Fruit fly (Drosophila melanogaster) whole organism, embryonic: ENCODE measurements around the gene CG10866.
A peak's percentile ranks its signal among the peaks of the same experiment; 100 is the strongest.

Source experiments
- Atf3 ChIP-seq: fragments of 200-800 bp; sonication (Bioruptor generic); optimal IDR thresholded peaks from 3 replicates; lab custom pipeline; 2016; ENCODE audit warnings: missing biosample characterization, missing genetic modification characterization
- Blimp-1 ChIP-seq: fragments of 200-800 bp; sonication (Bioruptor generic); optimal IDR thresholded peaks from 3 replicates; lab custom pipeline; 2018; ENCODE audit warnings: missing biosample characterization, missing genetic modification characterization, mild to moderate bottlenecking, moderate library complexity, missing genetic modification reagents
- CG10209 ChIP-seq: fragments of 200-800 bp; sonication (Bioruptor generic); optimal IDR thresholded peaks from 3 replicates; lab custom pipeline; 2017; ENCODE audit warnings: missing biosample characterization, mild to moderate bottlenecking, missing genetic modification characterization, missing genetic modification reagents
- CG10543 ChIP-seq: fragments of 200-800 bp; sonication (Bioruptor generic); optimal IDR thresholded peaks from 3 replicates; lab custom pipeline; 2017; ENCODE audit warnings: missing biosample characterization, mild to moderate bottlenecking, missing genetic modification characterization, moderate library complexity
- CG11398 ChIP-seq: fragments of 200-800 bp; sonication (Bioruptor generic); optimal IDR thresholded peaks from 2 replicates; lab custom pipeline; 2016; ENCODE audit warnings: missing biosample characterization, missing genetic modification characterization
- CG11696 ChIP-seq: fragments of 200-800 bp; sonication (Bioruptor generic); IDR thresholded peaks from 2 replicates; pipeline ENCODE4 v1.3.6; 2022; ENCODE audit warnings: missing biosample characterization, missing genetic modification characterization
- CG1233 ChIP-seq: fragments of 200-800 bp; sonication (Bioruptor generic); optimal IDR thresholded peaks from 4 replicates; lab custom pipeline; 2018; ENCODE audit warnings: missing biosample characterization, mild to moderate bottlenecking, missing genetic modification characterization
- CG14710 ChIP-seq: fragments of 200-800 bp; sonication (Bioruptor generic); optimal IDR thresholded peaks from 3 replicates; lab custom pipeline; 2019; ENCODE audit warnings: missing biosample characterization, mild to moderate bottlenecking, missing genetic modification characterization, moderate library complexity
- CG1602 ChIP-seq: fragments of 200-800 bp; sonication (Bioruptor generic); optimal IDR thresholded peaks from 3 replicates; lab custom pipeline; 2016; ENCODE audit warnings: missing biosample characterization, missing genetic modification characterization
- CG2129 ChIP-seq: fragments of 200-800 bp; sonication (Bioruptor generic); IDR thresholded peaks from 2 replicates; pipeline ENCODE4 v1.3.6; 2022; ENCODE audit warnings: missing biosample characterization, missing genetic modification characterization; ENCODE audit not compliant: partially characterized antibody
- CG31365 ChIP-seq: fragments of 200-800 bp; sonication (Bioruptor generic); optimal IDR thresholded peaks from 2 replicates; lab custom pipeline; 2018; ENCODE audit warnings: missing biosample characterization, mild to moderate bottlenecking, missing genetic modification characterization
- CG6813 ChIP-seq: fragments of 200-800 bp; sonication (Bioruptor generic); optimal IDR thresholded peaks from 2 replicates; lab custom pipeline; 2017; ENCODE audit warnings: missing biosample characterization, missing genetic modification characterization, mild to moderate bottlenecking, moderate library complexity, missing genetic modification reagents
- CG7928 ChIP-seq: fragments of 200-800 bp; sonication (Bioruptor generic); optimal IDR thresholded peaks from 2 replicates; lab custom pipeline; 2017; ENCODE audit warnings: missing biosample characterization, mild to moderate bottlenecking, missing genetic modification characterization
- CG7963 ChIP-seq: fragments of 200-800 bp; sonication (Bioruptor generic); IDR thresholded peaks from 3 replicates; pipeline ENCODE4 v1.3.6; 2022; ENCODE audit warnings: missing biosample characterization, missing genetic modification characterization; ENCODE audit not compliant: partially characterized antibody
- CG8359 ChIP-seq: fragments of 200-800 bp; sonication (Bioruptor generic); optimal IDR thresholded peaks from 2 replicates; lab custom pipeline; 2017; ENCODE audit warnings: missing biosample characterization, mild to moderate bottlenecking, missing genetic modification characterization, borderline replicate concordance
- CG8924 ChIP-seq: fragments of 200-800 bp; optimal IDR thresholded peaks from 3 replicates; lab custom pipeline; 2019; ENCODE audit warnings: missing biosample characterization, mild to moderate bottlenecking, missing genetic modification characterization, moderate library complexity
- CTCF ChIP-seq: fragments of 200-800 bp; sonication (Bioruptor generic); optimal IDR thresholded peaks from 2 replicates; lab custom pipeline; 2017; ENCODE audit warnings: missing biosample characterization, mild to moderate bottlenecking, missing genetic modification characterization, moderate library complexity
- Dref ChIP-seq: fragments of 200-800 bp; sonication (Bioruptor generic); IDR thresholded peaks from 2 replicates; pipeline ENCODE4 v1.3.6; 2022; ENCODE audit warnings: missing biosample characterization, missing genetic modification characterization
- E2f2 ChIP-seq: fragments of 200-800 bp; sonication (Bioruptor generic); IDR thresholded peaks from 2 replicates; pipeline ENCODE4 v1.3.6; 2022; ENCODE audit warnings: missing biosample characterization, missing genetic modification characterization
- Fer3 ChIP-seq: fragments of 200-800 bp; sonication (Bioruptor generic); optimal IDR thresholded peaks from 2 replicates; lab custom pipeline; 2018; ENCODE audit warnings: missing biosample characterization, mild to moderate bottlenecking, missing genetic modification characterization, moderate library complexity
- H2.0 ChIP-seq: fragments of 200-800 bp; sonication (Bioruptor generic); IDR thresholded peaks from 2 replicates; pipeline ENCODE4 v1.3.6; 2022; ENCODE audit warnings: missing biosample characterization, missing genetic modification characterization
- HHEX ChIP-seq: fragments of 200-800 bp; sonication (Bioruptor generic); optimal IDR thresholded peaks from 3 replicates; lab custom pipeline; 2017; ENCODE audit warnings: missing biosample characterization, mild to moderate bottlenecking, missing genetic modification characterization, missing genetic modification reagents
- HmgD ChIP-seq: fragments of 200-800 bp; sonication (Bioruptor generic); optimal IDR thresholded peaks from 3 replicates; lab custom pipeline; 2016; ENCODE audit warnings: missing biosample characterization, missing genetic modification characterization
- Hr3 ChIP-seq: fragments of 200-800 bp; sonication (Bioruptor generic); optimal IDR thresholded peaks from 3 replicates; lab custom pipeline; 2016; ENCODE audit warnings: missing biosample characterization, missing genetic modification characterization
- Kr ChIP-seq: fragments of 200-800 bp; sonication (Bioruptor generic); optimal IDR thresholded peaks from 2 replicates; lab custom pipeline; 2017; ENCODE audit warnings: missing biosample characterization, mild to moderate bottlenecking, missing genetic modification characterization
- MBD-R2 ChIP-seq: fragments of 200-800 bp; sonication (Bioruptor generic); IDR thresholded peaks from 2 replicates; pipeline ENCODE4 v1.3.6; 2022; ENCODE audit warnings: missing biosample characterization, missing genetic modification characterization
- MTF-1 ChIP-seq: fragments of 200-800 bp; sonication (Bioruptor generic); optimal IDR thresholded peaks from 2 replicates; lab custom pipeline; 2018; ENCODE audit warnings: missing biosample characterization, mild to moderate bottlenecking, missing genetic modification characterization, borderline replicate concordance
- Med ChIP-seq: fragments of 200-800 bp; sonication (Bioruptor generic); peaks from one replicate; lab custom pipeline; 2016; ENCODE audit warnings: missing biosample characterization, missing genetic modification characterization, mild to moderate bottlenecking, inconsistent platforms, moderate library complexity
- Myb ChIP-seq: fragments of 200-800 bp; sonication (Bioruptor generic); optimal IDR thresholded peaks from 2 replicates; lab custom pipeline; 2016; ENCODE audit warnings: missing biosample characterization, missing genetic modification characterization
- Nf-YB ChIP-seq: fragments of 200-800 bp; sonication (Bioruptor generic); optimal IDR thresholded peaks from 3 replicates; lab custom pipeline; 2019; ENCODE audit warnings: missing biosample characterization, mild to moderate bottlenecking, missing genetic modification characterization, moderate library complexity
- ab ChIP-seq: fragments of 200-800 bp; sonication (Bioruptor generic); optimal IDR thresholded peaks from 2 replicates; lab custom pipeline; 2016; ENCODE audit warnings: missing biosample characterization, missing genetic modification characterization
- br ChIP-seq: fragments of >200 bp; optimal IDR thresholded peaks from 2 replicates; lab custom pipeline; 2017
- bsh ChIP-seq, 2 experiments: fragments of 200-800 bp; sonication (Bioruptor generic); optimal IDR thresholded peaks; 2 replicates each; lab custom pipeline; 2017 to 2018; ENCODE audit warnings: mild to moderate bottlenecking in 2 of 2, missing biosample characterization in 2 of 2, missing genetic modification characterization in 2 of 2, moderate library complexity in 1 of 2
- cato ChIP-seq: fragments of 200-800 bp; sonication (Bioruptor generic); optimal IDR thresholded peaks from 2 replicates; lab custom pipeline; 2016; ENCODE audit warnings: missing biosample characterization, missing genetic modification characterization, borderline replicate concordance
- cg ChIP-seq: fragments of 200-800 bp; sonication (Bioruptor generic); optimal IDR thresholded peaks from 3 replicates; lab custom pipeline; 2019; ENCODE audit warnings: missing biosample characterization, mild to moderate bottlenecking, missing genetic modification characterization, moderate library complexity
- ci ChIP-seq: fragments of 200-800 bp; sonication (Bioruptor generic); IDR thresholded peaks from 3 replicates; pipeline ENCODE4 v1.3.6; 2022; ENCODE audit warnings: missing biosample characterization, missing genetic modification characterization
- gcm2 ChIP-seq: fragments of 200-800 bp; sonication (Bioruptor generic); optimal IDR thresholded peaks from 2 replicates; lab custom pipeline; 2016; ENCODE audit warnings: missing biosample characterization, missing genetic modification characterization
- hkb ChIP-seq, 2 experiments: fragments of 200-800 bp in 1 of 2; fragments of >200 bp in 1 of 2; sonication (Bioruptor generic) in 1 of 2; IDR thresholded peaks in 1 of 2; optimal IDR thresholded peaks in 1 of 2; 2 replicates each; pipeline versions ENCODE4 v1.3.6 to Lab custom; 2017 to 2022; ENCODE audit warnings: missing biosample characterization in 1 of 2, missing genetic modification characterization in 1 of 2
- ind ChIP-seq: fragments of 200-800 bp; sonication (Bioruptor generic); optimal IDR thresholded peaks from 3 replicates; lab custom pipeline; 2016; ENCODE audit warnings: missing biosample characterization, missing genetic modification characterization
- jumu ChIP-seq: fragments of 200-800 bp; sonication (Bioruptor generic); optimal IDR thresholded peaks from 3 replicates; lab custom pipeline; 2016; ENCODE audit warnings: missing biosample characterization, missing genetic modification characterization
- mld ChIP-seq: fragments of 200-800 bp; sonication (Bioruptor generic); IDR thresholded peaks from 3 replicates; pipeline ENCODE4 v1.3.6; 2022; ENCODE audit warnings: missing biosample characterization, missing genetic modification characterization; ENCODE audit not compliant: partially characterized antibody
- pho ChIP-seq: fragments of 200-800 bp; sonication (Bioruptor generic); optimal IDR thresholded peaks from 2 replicates; lab custom pipeline; 2016; ENCODE audit warnings: missing biosample characterization, missing genetic modification characterization
- phol ChIP-seq: fragments of 200-800 bp; sonication (Bioruptor generic); optimal IDR thresholded peaks from 3 replicates; lab custom pipeline; 2018; ENCODE audit warnings: missing biosample characterization, mild to moderate bottlenecking, missing genetic modification characterization, moderate library complexity
- pros ChIP-seq: fragments of 200-800 bp; sonication (Bioruptor generic); optimal IDR thresholded peaks from 3 replicates; lab custom pipeline; 2019; ENCODE audit warnings: missing biosample characterization, mild to moderate bottlenecking, missing genetic modification characterization, moderate library complexity
- ranshi ChIP-seq: fragments of 200-800 bp; sonication (Bioruptor generic); IDR thresholded peaks from 2 replicates; pipeline ENCODE4 v1.3.6; 2022; ENCODE audit warnings: missing biosample characterization, missing genetic modification characterization
- slou ChIP-seq: fragments of 200-800 bp; sonication (Bioruptor generic); optimal IDR thresholded peaks from 3 replicates; lab custom pipeline; 2016; ENCODE audit warnings: missing biosample characterization, missing genetic modification characterization
- sqz ChIP-seq: fragments of 200-800 bp; sonication (Bioruptor generic); optimal IDR thresholded peaks from 3 replicates; lab custom pipeline; 2018; ENCODE audit warnings: missing biosample characterization, mild to moderate bottlenecking, missing genetic modification characterization
- zen2 ChIP-seq: fragments of 200-800 bp; sonication (Bioruptor generic); IDR thresholded peaks from 3 replicates; pipeline ENCODE4 v1.3.6; 2022; ENCODE audit warnings: missing biosample characterization, missing genetic modification characterization; ENCODE audit not compliant: partially characterized antibody
- zfh2 ChIP-seq: fragments of 200-800 bp; sonication (Bioruptor generic); optimal IDR thresholded peaks from 2 replicates; lab custom pipeline; 2016; ENCODE audit warnings: missing biosample characterization, missing genetic modification characterization

Gene CG10866

dm6 chr3L:3935567-3936207, 2.1 kb downstream of the CG10866 start, which contains the start of gene Eip63F-1 (continued):
- no peak for TF ChIP-seq CG2129 (GFP tag; lab: Robert Waterston, UW)
- TF ChIP-seq cato (GFP tag; lab: Kevin White, UChicago) = peak; percentile 46
- TF ChIP-seq CG10209 (GFP tag; lab: Kevin White, UChicago) = peak; percentile 65
- TF ChIP-seq CG8924 = peak; percentile 74
- TF ChIP-seq cg = no peak
- no peak for TF ChIP-seq CG7928 (GFP tag; lab: Kevin White, UChicago)
- TF ChIP-seq br = no peak
- TF ChIP-seq CG6813 = no peak
- no peak; the same call in 1 of the 2 replicates for TF ChIP-seq E2f2
- no peak for TF ChIP-seq slou (GFP tag; lab: Kevin White, UChicago)
- TF ChIP-seq CG7963 (GFP tag; lab: Robert Waterston, UW) = no peak
- no peak for TF ChIP-seq MTF-1 (GFP tag; lab: Kevin White, UChicago)
- TF ChIP-seq ranshi (GFP tag; lab: Robert Waterston, UW) = peak; percentile 66
- TF ChIP-seq HmgD (GFP tag; lab: Kevin White, UChicago) = no peak
- peak; percentile 0 for TF ChIP-seq zfh2
- no peak for TF ChIP-seq pros (GFP tag; lab: Kevin White, UChicago)
- no peak for TF ChIP-seq Atf3 (GFP tag; lab: Kevin White, UChicago)
- no peak for TF ChIP-seq mld (GFP tag; lab: Robert Waterston, UW)
- peak; percentile 78 for TF ChIP-seq phol
- TF ChIP-seq Blimp-1 = peak; percentile 66
- peak; percentile 51; the same call in 1 of the 2 replicates for TF ChIP-seq H2.0 (GFP tag; lab: Robert Waterston, UW)
- TF ChIP-seq bsh (GFP tag; optimal IDR thresholded peaks at IDR 0.05; lab: Kevin White, UChicago) = peak in 1 of 2 experiments; percentile 63
- TF ChIP-seq Kr (GFP tag; lab: Kevin White, UChicago) = no peak
- peak; percentile 72 for TF ChIP-seq ind
- TF ChIP-seq CTCF (GFP tag; lab: Kevin White, UChicago) = no peak
- TF ChIP-seq CG1602 (GFP tag; lab: Kevin White, UChicago) = peak; percentile 22
- TF ChIP-seq Myb (GFP tag; lab: Kevin White, UChicago) = no peak
- TF ChIP-seq sqz (GFP tag; lab: Kevin White, UChicago) = no peak
- TF ChIP-seq pho (GFP tag; lab: Kevin White, UChicago) = no peak
- no peak for TF ChIP-seq jumu
- peak; percentile 42 for TF ChIP-seq CG14710 (tag; lab: Kevin White, UChicago)
- TF ChIP-seq ab = no peak
- TF ChIP-seq Nf-YB (GFP tag; lab: Kevin White, UChicago) = peak; percentile 52
- no peak for TF ChIP-seq hkb (optimal IDR thresholded peaks at IDR 0.05; lab: Kevin White, UChicago)
- 0 out of 2 replicates have a peak, but pooled peaks have one; percentile 9 for TF ChIP-seq hkb (GFP tag; IDR thresholded peaks at IDR 0.05; lab: Robert Waterston, UW)
- TF ChIP-seq Dref (GFP tag; lab: Robert Waterston, UW) = no peak
- TF ChIP-seq CG10543 = peak; percentile 57
- TF ChIP-seq CG11696 (GFP tag; lab: Robert Waterston, UW) = peak; percentile 38; the same call in 1 of the 2 replicates
- TF ChIP-seq CG1233 = peak; percentile 75
- peak; percentile 61 for TF ChIP-seq Fer3
- no peak for TF ChIP-seq MBD-R2
- TF ChIP-seq HHEX (GFP tag; lab: Kevin White, UChicago) = peak; percentile 74
- TF ChIP-seq ci = no peak
- no peak for TF ChIP-seq CG8359 (GFP tag; lab: Kevin White, UChicago)
- no peak for TF ChIP-seq zen2 (GFP tag; lab: Robert Waterston, UW)
- no peak for TF ChIP-seq CG11398 (GFP tag; lab: Kevin White, UChicago)
- peak; percentile 86 for TF ChIP-seq Med (GFP tag; lab: Kevin White, UChicago)
- peak; percentile 53 for TF ChIP-seq Hr3
- TF ChIP-seq CG31365 = no peak
- TF ChIP-seq gcm2 (GFP tag; lab: Kevin White, UChicago) = no peak
